Worm (Caenorhabditis elegans): ENCODE measurements around the gene srh-140.
"Not testable (repeated sequence)": the region's sequence is repeated elsewhere in the genome, so short reads cannot be mapped to it uniquely, and the experiment has no call there.

srh-140 gene

ce11 chrV:15767385-15767784 lies 45.4 kb downstream of the srh-140 start (continued):
- TF ChIP-seq cebp-1 (GFP tag; IDR thresholded peaks at IDR 0.05) (peak; percentile 59), aptf-3 (GFP tag; IDR thresholded peaks at IDR 0.05) (peak; percentile 95; the same call in 1 of the 2 replicates), nfyb-1 (GFP tag; IDR thresholded peaks at IDR 0.05) (peak; percentile 87), ceh-58 (GFP tag; IDR thresholded peaks at IDR 0.05) (peak; percentile 91), ceh-40 (GFP tag; IDR thresholded peaks at IDR 0.05) (0 out of 2 replicates have a peak, but pooled peaks have one; percentile 40), hsf-1 (GFP tag; IDR thresholded peaks at IDR 0.05) (peak; percentile 69), die-1 (tag; optimal IDR thresholded peaks at IDR 0.05) (peak; percentile 28), egl-18 (GFP tag; IDR thresholded peaks at IDR 0.05) (0 out of 2 replicates have a peak, but pooled peaks have one; percentile 29), rcor-1 (GFP tag; IDR thresholded peaks at IDR 0.05) (peak; percentile 80), F39B2.1 (GFP tag; IDR thresholded peaks at IDR 0.05) (peak; percentile 74), nhr-90 (tag; optimal IDR thresholded peaks at IDR 0.05) (peak; percentile 19), madf-3 (GFP tag; IDR thresholded peaks at IDR 0.05) (peak; percentile 81), hrde-1 (tag; optimal IDR thresholded peaks at IDR 0.05; ENCODE audit: borderline replicate concordance) (peak; percentile 17), madf-8 (GFP tag; conservative IDR thresholded peaks at IDR 0.05) (peak; percentile 39), madf-6 (GFP tag; IDR thresholded peaks at IDR 0.05) (peak; percentile 79), attf-3 (GFP tag; conservative IDR thresholded peaks at IDR 0.05) (0 out of 2 replicates have a peak, but pooled peaks have one; percentile 35)
- TF ChIP-seq cebp-1 (tag; optimal IDR thresholded peaks at IDR 0.05): not testable (repeated sequence)

ce11 chrV:15769072-15769471 lies 47.1 kb downstream of the srh-140 start, which contains the start of gene F57A10.4:
Gene F57A10.4, plus strand, starts transcription at chrV:15769438.
- TF ChIP-seq nhr-90 (tag; optimal IDR thresholded peaks at IDR 0.05): no peak
- TF ChIP-seq rec-8 (tag; optimal IDR thresholded peaks at IDR 0.05): no peak
- TF ChIP-seq madf-6 (GFP tag; IDR thresholded peaks at IDR 0.05): peak; percentile 38; the same call in 1 of the 2 replicates
- no peak for TF ChIP-seq lin-35 (GFP tag; optimal IDR thresholded peaks at IDR 0.05)
- TF ChIP-seq ztf-18 (tag; optimal IDR thresholded peaks at IDR 0.05): peak; percentile 35
- peak; percentile 36; the same call in 1 of the 2 replicates for TF ChIP-seq mcd-1 (GFP tag; IDR thresholded peaks at IDR 0.05)
- TF ChIP-seq nhr-80 (tag; optimal IDR thresholded peaks at IDR 0.05): no peak
- no peak for TF ChIP-seq hlh-26 (GFP tag; conservative IDR thresholded peaks at IDR 0.05)
- TF ChIP-seq efl-1 (GFP tag; optimal IDR thresholded peaks at IDR 0.05): peak; percentile 45
- no peak for TF ChIP-seq Y53F4B.3 (GFP tag; IDR thresholded peaks at IDR 0.05)
- peak; percentile 46; the same call in 1 of the 2 replicates for TF ChIP-seq D2030.7 (GFP tag; IDR thresholded peaks at IDR 0.05)
- TF ChIP-seq ztf-28 (GFP tag; IDR thresholded peaks at IDR 0.05): no peak
- peak; percentile 29; the same call in 1 of the 2 replicates for TF ChIP-seq ceh-91 (GFP tag; IDR thresholded peaks at IDR 0.05)
- peak; percentile 85 for TF ChIP-seq ceh-100 (GFP tag; IDR thresholded peaks at IDR 0.05)

DNA sequence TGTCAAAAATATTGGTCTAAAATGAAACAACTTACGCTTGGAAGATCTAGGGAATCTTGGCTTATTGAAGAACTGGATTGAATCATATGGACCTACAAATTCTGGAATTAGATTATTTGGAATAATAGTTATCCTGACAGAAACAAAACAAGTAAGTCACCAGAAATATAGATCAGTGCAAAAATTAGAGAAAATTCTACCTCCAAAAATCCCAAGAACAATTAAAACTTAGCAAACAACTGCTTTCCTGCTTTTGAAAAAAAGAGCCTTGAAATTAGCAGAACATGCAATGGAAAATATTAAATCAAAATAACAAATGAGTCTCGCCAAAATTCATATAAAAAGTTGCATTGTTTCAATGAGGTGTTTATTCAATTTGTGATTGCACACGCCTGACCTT lies 51.2 kb downstream of the srh-140 start, which contains the start of gene nhr-60:
nhr-60 (minus strand) TSS at position 101 of the 400 bp plus-strand sequence.
- no peak for TF ChIP-seq Y79H2A.3 (GFP tag; conservative IDR thresholded peaks at IDR 0.05)
- no peak for TF ChIP-seq gei-17 (GFP tag; optimal IDR thresholded peaks at IDR 0.05)
- TF ChIP-seq tbp1 (GFP tag; optimal IDR thresholded peaks at IDR 0.05): no peak
- no peak for TF ChIP-seq F52B5.7 (tag; optimal IDR thresholded peaks at IDR 0.05)
- TF ChIP-seq ekl-4 (GFP tag; IDR thresholded peaks at IDR 0.05): no peak
- TF ChIP-seq aptf-2 (GFP tag; conservative IDR thresholded peaks at IDR 0.05): no peak
- TF ChIP-seq B0019.2 (GFP tag; conservative IDR thresholded peaks at IDR 0.05): no peak
- no peak for TF ChIP-seq lin-26 (GFP tag; IDR thresholded peaks at IDR 0.05)
- no peak for TF ChIP-seq nhr-80 (tag; optimal IDR thresholded peaks at IDR 0.05)
